Fruit fly (Drosophila melanogaster) whole organism, prepupa: ENCODE results near the gene CG6847.

Source experiments
- Blimp-1 ChIP-seq: fragments of 200-800 bp; sonication (Bioruptor generic); optimal IDR thresholded peaks from 3 replicates; lab custom pipeline; 2017; ENCODE audit warnings: missing biosample characterization, missing genetic modification characterization, mild to moderate bottlenecking, moderate library complexity, missing genetic modification reagents
- CG10669 ChIP-seq: fragments of 200-800 bp; sonication (Bioruptor generic); optimal IDR thresholded peaks from 3 replicates; lab custom pipeline; 2018; ENCODE audit warnings: missing biosample characterization, mild to moderate bottlenecking, missing genetic modification characterization, moderate library complexity
- CG11902 ChIP-seq: fragments of 200-800 bp; sonication (Bioruptor generic); optimal IDR thresholded peaks from 3 replicates; lab custom pipeline; 2016; ENCODE audit warnings: missing biosample characterization, missing genetic modification characterization
- CG16779 ChIP-seq: fragments of 200-800 bp; sonication (Bioruptor generic); optimal IDR thresholded peaks from 3 replicates; lab custom pipeline; 2017; ENCODE audit warnings: missing biosample characterization, mild to moderate bottlenecking, missing genetic modification characterization
- CG3032 ChIP-seq: fragments of 200-800 bp; optimal IDR thresholded peaks from 2 replicates; lab custom pipeline; 2019; ENCODE audit warnings: missing biosample characterization, mild to moderate bottlenecking, missing genetic modification characterization, moderate library complexity
- CG32006 ChIP-seq: fragments of 200-800 bp; sonication (Bioruptor generic); optimal IDR thresholded peaks from 3 replicates; lab custom pipeline; 2017; ENCODE audit warnings: missing biosample characterization, mild to moderate bottlenecking, missing genetic modification characterization
- CG34406 ChIP-seq: fragments of 200-800 bp; sonication (Bioruptor generic); optimal IDR thresholded peaks from 3 replicates; lab custom pipeline; 2016; ENCODE audit warnings: missing biosample characterization, missing genetic modification characterization
- CG3919 ChIP-seq: fragments of 200-800 bp; sonication (Bioruptor generic); optimal IDR thresholded peaks from 3 replicates; lab custom pipeline; 2016; ENCODE audit warnings: missing biosample characterization, missing genetic modification characterization
- CG6163 ChIP-seq: fragments of 200-800 bp; sonication (Bioruptor generic); IDR thresholded peaks from 3 replicates; pipeline ENCODE4 v1.3.6; 2022; ENCODE audit warnings: missing biosample characterization, missing genetic modification characterization
- CG6808 ChIP-seq: fragments of 200-800 bp; sonication (Bioruptor generic); optimal IDR thresholded peaks from 3 replicates; lab custom pipeline; 2017; ENCODE audit warnings: missing biosample characterization, missing genetic modification characterization, mild to moderate bottlenecking, moderate library complexity, missing genetic modification reagents
- CG6854 ChIP-seq: fragments of 200-800 bp; sonication (Bioruptor generic); optimal IDR thresholded peaks from 2 replicates; lab custom pipeline; 2017; ENCODE audit warnings: missing biosample characterization, mild to moderate bottlenecking, missing genetic modification characterization
- CG7368 ChIP-seq: fragments of 200-800 bp; sonication (Bioruptor generic); optimal IDR thresholded peaks from 3 replicates; lab custom pipeline; 2016; ENCODE audit warnings: missing biosample characterization, missing genetic modification characterization
- CG8632 ChIP-seq: fragments of 200-800 bp; sonication (Bioruptor generic); optimal IDR thresholded peaks from 3 replicates; lab custom pipeline; 2016; ENCODE audit warnings: missing biosample characterization, missing genetic modification characterization
- Eip78C ChIP-seq: fragments of 200-800 bp; sonication (Bioruptor generic); peaks from one replicate; lab custom pipeline; 2016; ENCODE audit warnings: missing biosample characterization, missing genetic modification characterization
- Gug ChIP-seq: fragments of 200-800 bp; sonication (Bioruptor generic); IDR thresholded peaks from 2 replicates; pipeline ENCODE4 v1.3.6; 2022; ENCODE audit warnings: missing biosample characterization, missing genetic modification characterization
- Hr39 ChIP-seq: fragments of 200-800 bp; sonication (Bioruptor generic); optimal IDR thresholded peaks from 2 replicates; lab custom pipeline; 2016; ENCODE audit warnings: missing biosample characterization, missing genetic modification characterization
- Lpt ChIP-seq: fragments of 200-800 bp; sonication (Bioruptor generic); optimal IDR thresholded peaks from 3 replicates; lab custom pipeline; 2016; ENCODE audit warnings: missing biosample characterization, missing genetic modification characterization
- achi ChIP-seq: fragments of 200-800 bp; sonication (Bioruptor generic); optimal IDR thresholded peaks from 3 replicates; lab custom pipeline; 2016; ENCODE audit warnings: missing biosample characterization, missing genetic modification characterization
- eg ChIP-seq: fragments of 200-800 bp; sonication (Bioruptor generic); IDR thresholded peaks from 3 replicates; pipeline ENCODE4 v1.3.6; 2022; ENCODE audit warnings: missing biosample characterization, missing genetic modification characterization
- fd59A ChIP-seq: fragments of 200-800 bp; sonication (Bioruptor generic); optimal IDR thresholded peaks from 2 replicates; lab custom pipeline; 2017; ENCODE audit warnings: missing biosample characterization, mild to moderate bottlenecking, missing genetic modification characterization, missing genetic modification reagents
- fd85E ChIP-seq: fragments of 200-800 bp; sonication (Bioruptor generic); optimal IDR thresholded peaks from 3 replicates; lab custom pipeline; 2016; ENCODE audit warnings: missing biosample characterization, missing genetic modification characterization
- lz ChIP-seq: fragments of 200-800 bp; sonication (Bioruptor generic); optimal IDR thresholded peaks from 3 replicates; lab custom pipeline; 2016; ENCODE audit warnings: missing biosample characterization, missing genetic modification characterization
- ss ChIP-seq, 2 experiments: fragments of 200-800 bp; sonication (Bioruptor generic); optimal IDR thresholded peaks; 2 replicates in 1 of 2; 3 replicates in 1 of 2; lab custom pipeline; 2017 to 2018; ENCODE audit warnings: mild to moderate bottlenecking in 2 of 2, missing biosample characterization in 2 of 2, missing genetic modification characterization in 2 of 2, moderate library complexity in 1 of 2
- svp ChIP-seq: fragments of 200-800 bp; sonication (Bioruptor generic); peaks from one replicate; lab custom pipeline; 2016; ENCODE audit warnings: missing biosample characterization, missing genetic modification characterization
- topi ChIP-seq: fragments of 200-800 bp; sonication (Bioruptor generic); optimal IDR thresholded peaks from 3 replicates; lab custom pipeline; 2016; ENCODE audit warnings: missing biosample characterization, missing genetic modification characterization
- vri ChIP-seq: fragments of 200-800 bp; sonication (Bioruptor generic); optimal IDR thresholded peaks from 3 replicates; lab custom pipeline; 2016; ENCODE audit warnings: missing biosample characterization, mild to moderate bottlenecking, missing genetic modification characterization

The CG6847 gene

dm6 chrX:17924034-17924433 is 12.8 kb downstream of the CG6847 start:
- no peak for TF ChIP-seq CG8632 (GFP tag; lab: Kevin White, UChicago)
- TF ChIP-seq ss (GFP tag; optimal IDR thresholded peaks at IDR 0.05; lab: Kevin White, UChicago) = no peak
- TF ChIP-seq fd59A (GFP tag; lab: Kevin White, UChicago) = no peak

- no peak for TF ChIP-seq CG32006
- no peak for TF ChIP-seq Blimp-1 (GFP tag; lab: Kevin White, UChicago)
- no peak for TF ChIP-seq CG16779 (tag; lab: Kevin White, UChicago)
- no peak for TF ChIP-seq svp (GFP tag; lab: Kevin White, UChicago)
- TF ChIP-seq Eip78C (GFP tag; lab: Kevin White, UChicago) = no peak
- TF ChIP-seq CG3032 (tag; lab: Kevin White, UChicago) = no peak
- TF ChIP-seq Lpt (GFP tag; lab: Kevin White, UChicago) = no peak
- no peak for TF ChIP-seq fd59A (GFP tag; lab: Kevin White, UChicago)
These were observed 29.4 kb downstream of the CG6847 start for dm6 chrX:17940677-17941076.

- TF ChIP-seq Eip78C (GFP tag; lab: Kevin White, UChicago) (peak; percentile 6), CG6854 (GFP tag; lab: Kevin White, UChicago) (no peak)
These were observed 51.9 kb downstream of the CG6847 start for dm6 chrX:17963008-17963744.

- TF ChIP-seq CG7368 (GFP tag; lab: Kevin White, UChicago) (peak; percentile 39), CG11902 (no peak), CG10669 (GFP tag; lab: Kevin White, UChicago) (no peak), Hr39 (no peak), CG3919 (GFP tag; lab: Kevin White, UChicago) (no peak), Blimp-1 (GFP tag; lab: Kevin White, UChicago) (no peak)
These were observed 55.8 kb downstream of the CG6847 start for dm6 chrX:17967046-17967445.

DNA sequence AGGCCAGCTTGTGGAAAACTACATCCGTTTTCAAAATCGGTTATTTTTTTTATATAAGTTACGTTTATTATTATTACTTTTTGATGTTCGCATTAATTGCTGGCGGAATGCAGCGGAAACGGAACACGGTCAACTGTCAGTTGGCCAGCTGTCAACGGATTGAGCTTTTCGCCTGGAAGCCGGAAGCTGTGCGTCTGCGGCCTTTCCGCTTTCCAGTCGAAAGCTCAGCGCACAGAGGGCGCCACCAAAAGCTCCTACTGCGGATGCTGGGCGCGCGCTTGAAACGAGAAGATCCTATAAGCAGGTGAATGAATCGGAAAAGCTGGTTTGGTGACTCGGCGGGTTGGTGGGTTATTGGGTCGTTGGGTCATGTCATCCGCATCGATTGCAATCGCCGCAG is 56.9 kb downstream of the CG6847 start:
- TF ChIP-seq fd85E (GFP tag; lab: Kevin White, UChicago) (no peak), topi (GFP tag; lab: Kevin White, UChicago) (no peak), eg (GFP tag; lab: Robert Waterston, UW) (0 out of 3 replicates have a peak, but pooled peaks have one; percentile 22), CG6163 (0 out of 3 replicates have a peak, but pooled peaks have one; percentile 19), lz (GFP tag; lab: Kevin White, UChicago) (no peak), Eip78C (GFP tag; lab: Kevin White, UChicago) (peak; percentile 11), CG34406 (no peak), achi (GFP tag; lab: Kevin White, UChicago) (peak; percentile 30), CG6854 (GFP tag; lab: Kevin White, UChicago) (no peak), ss (GFP tag; optimal IDR thresholded peaks at IDR 0.05; lab: Kevin White, UChicago) (no peak), CG6808 (no peak), svp (GFP tag; lab: Kevin White, UChicago) (peak; percentile 13), vri (no peak), Gug (GFP tag; lab: Robert Waterston, UW) (no peak)
- TF ChIP-seq, all 60 proteins: peak for 5
